Fruit fly (Drosophila melanogaster): Measurements from ENCODE around the gene Pde11.
A peak's percentile ranks its signal among the peaks of the same experiment; 100 is the strongest.

The Pde11 gene

dm6 chr2L:18562573-18562972, 27.6 kb downstream of the Pde11 start:
- no peak for TF ChIP-seq dmrt93B (GFP tag; optimal IDR thresholded peaks at IDR 0.05)
- TF ChIP-seq lola (GFP tag; optimal IDR thresholded peaks at IDR 0.05): peak; percentile 74

- no peak for TF ChIP-seq Vsx2 (GFP tag; optimal IDR thresholded peaks at IDR 0.05; ENCODE audit: partially characterized antibody)
- no peak for TF ChIP-seq ey (GFP tag; optimal IDR thresholded peaks at IDR 0.05)
- TF ChIP-seq sage (GFP tag; optimal IDR thresholded peaks at IDR 0.05): no peak
- no peak for TF ChIP-seq pan (optimal IDR thresholded peaks at IDR 0.05)
- TF ChIP-seq Jra (GFP tag; optimal IDR thresholded peaks at IDR 0.05): no peak
- TF ChIP-seq lola (GFP tag; optimal IDR thresholded peaks at IDR 0.05): no peak
- no peak for TF ChIP-seq Rel (GFP tag; optimal IDR thresholded peaks at IDR 0.05)
- peak; percentile 69 for TF ChIP-seq Rel (tag; optimal IDR thresholded peaks at IDR 0.05)
- TF ChIP-seq CG9705 (GFP tag; optimal IDR thresholded peaks at IDR 0.05): no peak
- no peak for TF ChIP-seq Hnf4 (GFP tag; optimal IDR thresholded peaks at IDR 0.05)
- TF ChIP-seq Dfd (GFP tag; optimal IDR thresholded peaks at IDR 0.05): no peak
- TF ChIP-seq jim (GFP tag; optimal IDR thresholded peaks at IDR 0.05): no peak
- TF ChIP-seq CG32264 (GFP tag; optimal IDR thresholded peaks at IDR 0.05): no peak
- no peak for TF ChIP-seq dl (GFP tag; optimal IDR thresholded peaks at IDR 0.05; ENCODE audit: insufficient read depth in 1 of 2, partially characterized antibody in 2 of 2)
- TF ChIP-seq br (GFP tag; optimal IDR thresholded peaks at IDR 0.05): no peak
- no peak for TF ChIP-seq N (GFP tag; optimal IDR thresholded peaks at IDR 0.05)
- TF ChIP-seq Hr78 (GFP tag; optimal IDR thresholded peaks at IDR 0.05): no peak
- TF ChIP-seq Mio (GFP tag; optimal IDR thresholded peaks at IDR 0.05): no peak
- TF ChIP-seq Sp1 (GFP tag; optimal IDR thresholded peaks at IDR 0.05): peak; percentile 24
- peak; percentile 10 for TF ChIP-seq h (GFP tag; optimal IDR thresholded peaks at IDR 0.05)
- no peak for TF ChIP-seq dmrt93B (GFP tag; optimal IDR thresholded peaks at IDR 0.05)
- no peak for TF ChIP-seq dsf (GFP tag; optimal IDR thresholded peaks at IDR 0.05; ENCODE audit: borderline replicate concordance)
- TF ChIP-seq psq (GFP tag; optimal IDR thresholded peaks at IDR 0.05): peak; percentile 62
- TF ChIP-seq Dif (GFP tag; optimal IDR thresholded peaks at IDR 0.05; ENCODE audit: partially characterized antibody): no peak
- TF ChIP-seq GATAd (GFP tag; optimal IDR thresholded peaks at IDR 0.05): no peak
- no peak for TF ChIP-seq brk (GFP tag; optimal IDR thresholded peaks at IDR 0.05)
- TF ChIP-seq woc (GFP tag; optimal IDR thresholded peaks at IDR 0.05): no peak
- no peak for TF ChIP-seq CrebA (GFP tag; optimal IDR thresholded peaks at IDR 0.05; ENCODE audit: borderline replicate concordance)
- peak; percentile 48 for TF ChIP-seq Hr83 (GFP tag; optimal IDR thresholded peaks at IDR 0.05; ENCODE audit: poor library complexity, severe bottlenecking)
- no peak for TF ChIP-seq usp (GFP tag; optimal IDR thresholded peaks at IDR 0.05)
- no peak for TF ChIP-seq Myc (optimal IDR thresholded peaks at IDR 0.05)
- no peak for TF ChIP-seq tai (GFP tag; optimal IDR thresholded peaks at IDR 0.05)
- TF ChIP-seq sv (GFP tag; optimal IDR thresholded peaks at IDR 0.05): no peak
- no peak for TF ChIP-seq fru (GFP tag; optimal IDR thresholded peaks at IDR 0.05)
- peak; percentile 20 for TF ChIP-seq HLH106 (tag; optimal IDR thresholded peaks at IDR 0.05)
- no peak for TF ChIP-seq OdsH (GFP tag; optimal IDR thresholded peaks at IDR 0.05)
- peak; percentile 4 for TF ChIP-seq rgr (GFP tag; optimal IDR thresholded peaks at IDR 0.05)
- no peak for TF ChIP-seq Abd-B (GFP tag; optimal IDR thresholded peaks at IDR 0.05)
- peak in 1 of 2 experiments; percentile 14 for TF ChIP-seq foxo (GFP tag; optimal IDR thresholded peaks at IDR 0.05)
Observed at dm6 chr2L:18561522-18562119, 28.5 kb downstream of the Pde11 start.

DNA sequence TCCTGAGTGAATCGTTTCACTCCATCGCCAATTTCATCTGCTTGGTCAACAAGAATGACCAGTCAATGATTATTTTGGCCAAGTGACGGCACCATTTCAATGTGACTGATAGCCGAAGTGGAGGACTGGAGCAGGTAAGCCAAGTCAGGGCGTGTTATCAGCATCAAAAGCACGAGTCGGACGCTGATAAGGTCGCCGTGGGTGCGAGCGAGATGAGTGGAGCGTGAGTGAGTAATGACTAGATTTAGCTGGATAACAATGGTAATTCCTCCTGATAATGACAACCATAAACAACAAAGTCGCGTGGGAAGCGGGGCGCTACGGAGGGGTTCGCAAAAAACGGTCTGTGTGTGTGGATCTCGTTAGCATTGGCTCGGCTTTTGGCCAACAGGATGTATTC, 29.1 kb downstream of the Pde11 start:
- no peak for TF ChIP-seq Rel (GFP tag; optimal IDR thresholded peaks at IDR 0.05)
- TF ChIP-seq Rel (tag; optimal IDR thresholded peaks at IDR 0.05): peak; percentile 60
- no peak for TF ChIP-seq HLH106 (tag; optimal IDR thresholded peaks at IDR 0.05)
- no peak for TF ChIP-seq Vsx2 (GFP tag; optimal IDR thresholded peaks at IDR 0.05; ENCODE audit: partially characterized antibody)
- TF ChIP-seq Hr78 (GFP tag; optimal IDR thresholded peaks at IDR 0.05): no peak
- no peak for TF ChIP-seq Myc (optimal IDR thresholded peaks at IDR 0.05)
- TF ChIP-seq br (GFP tag; optimal IDR thresholded peaks at IDR 0.05): peak; percentile 24
- TF ChIP-seq CG9705 (GFP tag; optimal IDR thresholded peaks at IDR 0.05): no peak
- peak; percentile 76 for TF ChIP-seq h (GFP tag; optimal IDR thresholded peaks at IDR 0.05)
